Worm (Caenorhabditis elegans) whole organism, early embryonic: Measurements from ENCODE around the gene his-69.

ENCODE experiments used
- ama-1 ChIP-seq: fragments of 150-350 bp; optimal IDR thresholded peaks from 2 replicates; lab custom pipeline; 2014
- scrt-1 ChIP-seq: fragments of 200-800 bp; sonication (Bioruptor generic); IDR thresholded peaks from 2 replicates; pipeline ENCODE4 v1.3.6; 2022; ENCODE audit warnings: missing genetic modification characterization, missing compliant biosample characterization
- tbx-11 ChIP-seq: fragments of 200-800 bp; sonication (Bioruptor generic); IDR thresholded peaks from 2 replicates; pipeline ENCODE4 v1.3.6; 2022; ENCODE audit warnings: missing genetic modification characterization, missing compliant biosample characterization

- TF ChIP-seq ama-1 (no peak), tbx-11 (no peak), scrt-1 (GFP tag; lab: Robert Waterston, UW) (no peak)
Observed at ce11 chrIII:4101016-4101415, 42.5 kb upstream of the his-69 start.
